Fruit fly (Drosophila melanogaster) whole organism, adult: Measurements from ENCODE around the gene CG43993.

Experiments used
- CG11617 ChIP-seq: fragments of 200-800 bp; sonication (Bioruptor generic); optimal IDR thresholded peaks from 2 replicates; lab custom pipeline; 2017; ENCODE audit warnings: mild to moderate bottlenecking, missing biosample characterization, missing genetic modification reagents, missing genetic modification characterization
- CG12768 ChIP-seq: fragments of 200-800 bp; sonication (Bioruptor generic); optimal IDR thresholded peaks from 2 replicates; lab custom pipeline; 2017; ENCODE audit warnings: missing biosample characterization, missing genetic modification characterization, mild to moderate bottlenecking, moderate library complexity, missing genetic modification reagents
- CG14711 ChIP-seq: fragments of 200-800 bp; sonication (Bioruptor generic); optimal IDR thresholded peaks from 2 replicates; lab custom pipeline; 2018; ENCODE audit warnings: missing biosample characterization, mild to moderate bottlenecking, missing genetic modification characterization, moderate library complexity
- CG1620 ChIP-seq: fragments of 200-800 bp; sonication (Bioruptor generic); optimal IDR thresholded peaks from 2 replicates; lab custom pipeline; 2016; ENCODE audit warnings: missing biosample characterization, missing genetic modification characterization
- CG33017 ChIP-seq: fragments of 200-800 bp; sonication (Bioruptor generic); optimal IDR thresholded peaks from 2 replicates; lab custom pipeline; 2018; ENCODE audit warnings: missing biosample characterization, mild to moderate bottlenecking, missing genetic modification characterization, moderate library complexity
- CG5204 ChIP-seq: fragments of 200-800 bp; sonication (Bioruptor generic); optimal IDR thresholded peaks from 2 replicates; lab custom pipeline; 2016; ENCODE audit warnings: missing biosample characterization, missing genetic modification characterization
- CG7045 ChIP-seq: fragments of 200-800 bp; sonication (Bioruptor generic); optimal IDR thresholded peaks from 2 replicates; lab custom pipeline; 2017; ENCODE audit warnings: missing biosample characterization, mild to moderate bottlenecking, missing genetic modification characterization
- CG7101 ChIP-seq: fragments of 200-800 bp; sonication (Bioruptor generic); optimal IDR thresholded peaks from 2 replicates; lab custom pipeline; 2018; ENCODE audit warnings: missing biosample characterization, mild to moderate bottlenecking, missing genetic modification characterization, moderate library complexity
- Clk ChIP-seq: fragments of 200-800 bp; sonication (Bioruptor generic); optimal IDR thresholded peaks from 2 replicates; lab custom pipeline; 2017; ENCODE audit warnings: missing biosample characterization, missing genetic modification characterization
- Crg-1 ChIP-seq: fragments of 200-800 bp; sonication (Bioruptor generic); optimal IDR thresholded peaks from 2 replicates; lab custom pipeline; 2016; ENCODE audit warnings: missing biosample characterization, missing genetic modification characterization
- Hr96 ChIP-seq: fragments of 200-800 bp; sonication (Bioruptor generic); optimal IDR thresholded peaks from 2 replicates; lab custom pipeline; 2016; ENCODE audit warnings: missing biosample characterization, missing genetic modification characterization
- Mnt ChIP-seq: fragments of 200-800 bp; sonication (Bioruptor generic); optimal IDR thresholded peaks from 2 replicates; lab custom pipeline; 2016; ENCODE audit warnings: missing biosample characterization, mild to moderate bottlenecking, missing genetic modification characterization
- bab1 ChIP-seq: fragments of 200-800 bp; sonication (Bioruptor generic); optimal IDR thresholded peaks from 3 replicates; lab custom pipeline; 2019; ENCODE audit warnings: missing biosample characterization, mild to moderate bottlenecking, missing genetic modification characterization, moderate library complexity
- cic ChIP-seq: fragments of 200-800 bp; sonication (Bioruptor generic); optimal IDR thresholded peaks from 2 replicates; lab custom pipeline; 2017; ENCODE audit warnings: missing biosample characterization, mild to moderate bottlenecking, missing genetic modification characterization, moderate library complexity
- cnc ChIP-seq, 2 experiments: fragments of >200 bp; optimal IDR thresholded peaks; 2 replicates each; lab custom pipeline; 2017
- kay ChIP-seq: fragments of 200-800 bp; sonication (Bioruptor generic); peaks from one replicate; lab custom pipeline; 2016; ENCODE audit warnings: missing biosample characterization, missing genetic modification characterization, borderline replicate concordance
- ovo ChIP-seq: fragments of 200-800 bp; sonication (Bioruptor generic); optimal IDR thresholded peaks from 2 replicates; lab custom pipeline; 2016; ENCODE audit warnings: missing biosample characterization, missing genetic modification characterization
- pad ChIP-seq: fragments of 200-800 bp; sonication (Bioruptor generic); optimal IDR thresholded peaks from 3 replicates; lab custom pipeline; 2017; ENCODE audit warnings: missing biosample characterization, missing genetic modification characterization, mild to moderate bottlenecking, moderate library complexity, missing genetic modification reagents
- tj ChIP-seq: fragments of 200-800 bp; sonication (Bioruptor generic); optimal IDR thresholded peaks from 3 replicates; lab custom pipeline; 2017; ENCODE audit warnings: missing biosample characterization, mild to moderate bottlenecking, missing genetic modification characterization, moderate library complexity
- toe ChIP-seq: fragments of 200-800 bp; sonication (Bioruptor generic); optimal IDR thresholded peaks from 2 replicates; lab custom pipeline; 2016; ENCODE audit warnings: missing biosample characterization, missing genetic modification characterization

Gene CG43993

dm6 chr3L:12062788-12063218 lies 30.4 kb downstream of the CG43993 start:
- TF ChIP-seq pad, result no peak
- TF ChIP-seq ovo (GFP tag; lab: Kevin White, UChicago), result no peak
- no peak for TF ChIP-seq CG11617 (GFP tag; lab: Kevin White, UChicago)
- no peak for TF ChIP-seq toe
- no peak for TF ChIP-seq cnc (optimal IDR thresholded peaks at IDR 0.05; lab: Kevin White, UChicago)
- TF ChIP-seq CG7101, result no peak
- no peak for TF ChIP-seq CG12768 (GFP tag; lab: Kevin White, UChicago)
- no peak for TF ChIP-seq kay (GFP tag; lab: Kevin White, UChicago)
- TF ChIP-seq Hr96 (GFP tag; lab: Kevin White, UChicago), result no peak

DNA sequence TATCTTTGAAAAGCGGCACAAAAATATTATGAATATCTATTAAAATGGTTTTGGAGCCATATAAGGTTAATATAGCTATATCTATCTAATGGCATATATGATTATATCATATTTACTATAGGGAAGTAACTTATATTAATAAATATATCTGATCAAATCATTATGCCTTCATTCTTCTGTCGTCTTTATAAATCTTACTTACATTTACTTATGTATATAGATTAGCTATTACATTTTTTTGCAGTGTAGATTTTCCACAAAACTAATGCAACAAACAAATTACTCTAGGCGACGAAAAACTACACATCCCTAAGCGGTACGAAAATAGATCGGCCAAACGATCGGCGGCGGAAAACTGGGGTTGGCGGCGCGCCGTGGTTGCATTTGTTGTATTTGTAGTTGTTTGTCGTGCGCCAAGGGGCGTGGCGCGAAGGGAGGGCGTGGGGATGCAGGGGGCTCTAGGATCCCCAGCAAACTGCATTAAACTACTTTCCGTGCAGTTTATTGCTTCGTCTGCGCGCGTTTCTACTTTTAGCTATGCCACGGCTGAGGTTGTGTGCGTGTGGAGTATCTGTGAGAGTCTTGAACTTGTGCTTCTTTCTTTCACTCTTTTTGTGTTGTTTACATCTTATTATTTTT lies 31.2 kb downstream of the CG43993 start:
- TF ChIP-seq toe (no peak), CG14711 (tag; lab: Kevin White, UChicago) (no peak), tj (no peak), CG1620 (no peak), ovo (GFP tag; lab: Kevin White, UChicago) (no peak), Clk (no peak)

DNA sequence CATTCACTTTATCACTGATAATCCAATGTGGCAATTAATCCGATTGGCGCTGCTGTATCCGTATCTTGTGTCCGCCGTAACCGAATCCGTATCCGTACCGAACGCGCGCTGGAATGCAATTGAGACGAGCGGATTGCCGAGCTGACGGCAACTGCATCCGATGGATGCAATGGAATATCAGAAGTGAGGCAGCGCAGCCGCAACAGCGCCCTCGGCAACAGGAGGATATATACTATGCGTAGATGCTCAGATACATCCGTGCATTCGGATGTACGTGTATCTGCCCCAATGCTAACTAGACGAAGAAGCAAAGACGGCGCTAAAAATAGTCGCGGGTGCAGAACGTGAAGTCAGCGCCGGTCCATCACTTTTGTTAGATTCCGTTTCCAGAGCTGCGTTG lies 32.4 kb downstream of the CG43993 start, which contains the start of gene rols:
Gene rols (minus strand): TSS at position 101 of the 400 bp plus-strand sequence.
- TF ChIP-seq CG14711 (tag; lab: Kevin White, UChicago) (no peak), kay (GFP tag; lab: Kevin White, UChicago) (no peak), cnc (optimal IDR thresholded peaks at IDR 0.05; lab: Kevin White, UChicago) (no peak), CG1620 (no peak), CG11617 (GFP tag; lab: Kevin White, UChicago) (no peak), ovo (GFP tag; lab: Kevin White, UChicago) (no peak), Mnt (GFP tag; lab: Kevin White, UChicago) (no peak), Clk (no peak), pad (no peak), CG33017 (tag; lab: Kevin White, UChicago) (no peak)

dm6 chr3L:12066699-12067287 lies 34.4 kb downstream of the CG43993 start:
- peak; percentile 35 for TF ChIP-seq kay (GFP tag; lab: Kevin White, UChicago)
- no peak for TF ChIP-seq CG11617 (GFP tag; lab: Kevin White, UChicago)

dm6 chr3L:12072388-12072787 lies 40.0 kb downstream of the CG43993 start:
- TF ChIP-seq CG11617 (GFP tag; lab: Kevin White, UChicago) (no peak), Crg-1 (GFP tag; lab: Kevin White, UChicago) (no peak), toe (no peak), cic (GFP tag; lab: Kevin White, UChicago) (no peak), CG14711 (tag; lab: Kevin White, UChicago) (no peak), pad (no peak), ovo (GFP tag; lab: Kevin White, UChicago) (no peak), CG1620 (no peak), kay (GFP tag; lab: Kevin White, UChicago) (no peak), Mnt (GFP tag; lab: Kevin White, UChicago) (no peak), cnc (optimal IDR thresholded peaks at IDR 0.05; lab: Kevin White, UChicago) (no peak), tj (no peak), bab1 (GFP tag; lab: Kevin White, UChicago) (no peak), CG12768 (GFP tag; lab: Kevin White, UChicago) (no peak), CG7101 (no peak)

DNA sequence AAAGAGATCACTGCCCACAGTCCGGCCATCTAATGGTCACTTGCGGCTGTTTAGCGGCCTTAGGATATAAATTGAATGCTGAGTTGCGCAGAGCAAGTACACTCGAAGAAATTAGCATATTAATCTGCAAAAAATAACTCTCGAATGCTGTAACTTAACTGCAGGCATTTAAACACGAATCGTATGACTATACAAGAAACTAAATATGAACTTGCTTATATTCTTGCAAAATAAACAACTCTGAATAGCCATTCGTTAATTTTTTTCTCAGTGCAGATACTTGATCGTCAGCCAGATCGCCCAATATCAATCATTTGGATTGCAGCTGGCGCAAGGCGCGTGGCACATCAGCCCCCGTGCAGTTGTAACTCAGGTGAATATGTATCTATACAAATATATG lies 40.7 kb downstream of the CG43993 start:
- no peak for TF ChIP-seq toe
- TF ChIP-seq CG33017 (tag; lab: Kevin White, UChicago), result no peak
- TF ChIP-seq bab1 (GFP tag; lab: Kevin White, UChicago), result no peak
- no peak for TF ChIP-seq ovo (GFP tag; lab: Kevin White, UChicago)
- TF ChIP-seq CG12768 (GFP tag; lab: Kevin White, UChicago), result no peak
- TF ChIP-seq Hr96 (GFP tag; lab: Kevin White, UChicago), result no peak
- no peak for TF ChIP-seq tj
- no peak for TF ChIP-seq Clk
- no peak for TF ChIP-seq CG14711 (tag; lab: Kevin White, UChicago)

DNA sequence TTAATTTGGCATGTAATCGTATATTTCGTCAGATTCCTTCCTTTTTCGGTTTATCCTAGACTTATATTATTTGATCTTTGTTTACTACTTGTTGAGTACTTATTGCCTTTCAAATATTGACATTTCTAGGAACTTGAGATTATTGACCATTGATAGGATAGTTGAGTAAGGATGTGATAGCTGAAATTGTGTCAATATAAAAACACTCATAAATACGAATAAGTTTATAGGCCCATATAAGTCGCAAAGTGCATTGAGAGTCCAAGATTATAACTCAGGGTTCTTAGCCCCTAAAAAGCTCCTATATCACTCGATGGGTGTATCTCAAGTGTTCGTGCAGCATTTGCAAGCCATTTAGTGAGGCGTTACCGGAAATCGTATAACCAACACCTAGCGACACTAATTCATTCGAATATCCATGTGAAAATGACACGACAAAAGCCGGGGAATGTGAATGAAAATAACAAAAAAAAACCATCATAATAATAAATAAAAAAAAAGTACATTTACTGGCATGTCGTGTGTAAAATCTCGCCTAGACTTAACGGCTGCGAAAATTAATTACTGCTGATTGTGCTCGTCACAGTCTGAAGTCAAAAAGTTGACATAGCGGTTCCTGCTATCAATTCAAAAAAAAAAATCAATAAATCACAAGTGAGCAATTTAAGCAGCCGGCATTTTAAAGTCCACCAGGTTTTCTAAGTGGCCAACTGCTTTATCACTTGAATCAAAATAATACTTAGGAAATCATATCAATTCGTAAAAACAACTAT lies 41.7 kb downstream of the CG43993 start:
- peak; percentile 36 for TF ChIP-seq kay (GFP tag; lab: Kevin White, UChicago)
- TF ChIP-seq ovo (GFP tag; lab: Kevin White, UChicago), result no peak
- peak; percentile 1 for TF ChIP-seq Mnt (GFP tag; lab: Kevin White, UChicago)
- TF ChIP-seq tj, result peak; percentile 51
- TF ChIP-seq CG14711 (tag; lab: Kevin White, UChicago), result peak; percentile 20
- TF ChIP-seq CG7045 (GFP tag; lab: Kevin White, UChicago), result peak; percentile 45
- no peak for TF ChIP-seq CG1620
- peak; percentile 12 for TF ChIP-seq pad
- TF ChIP-seq CG7101, result peak; percentile 45
- TF ChIP-seq cic (GFP tag; lab: Kevin White, UChicago), result peak; percentile 55
- peak; percentile 5 for TF ChIP-seq bab1 (GFP tag; lab: Kevin White, UChicago)
- TF ChIP-seq CG33017 (tag; lab: Kevin White, UChicago), result peak; percentile 30
- TF ChIP-seq CG12768 (GFP tag; lab: Kevin White, UChicago), result peak; percentile 77
- no peak for TF ChIP-seq CG5204
- TF ChIP-seq CG11617 (GFP tag; lab: Kevin White, UChicago), result no peak
